Worm (Caenorhabditis elegans) whole organism, young adult: Measurements from ENCODE around the gene fbxa-127.

Experiments
- aptf-2 ChIP-seq: fragments of 200-800 bp; sonication (Bioruptor generic); conservative IDR thresholded peaks from 2 replicates; pipeline ENCODE4 v1.3.6; 2022; ENCODE audit warnings: missing genetic modification reagents, missing genetic modification characterization, missing compliant biosample characterization
- let-526 ChIP-seq: fragments of 200-800 bp; sonication (Bioruptor generic); IDR thresholded peaks from 2 replicates; pipeline ENCODE4 v1.3.6; 2022; ENCODE audit warnings: missing genetic modification reagents, missing genetic modification characterization, missing compliant biosample characterization
- lsy-27 ChIP-seq: sonication (generic microtip); optimal IDR thresholded peaks from 2 replicates; lab custom pipeline; 2017; ENCODE audit warnings: missing genetic modification characterization, mild to moderate bottlenecking, missing compliant biosample characterization, antibody characterized with exemption, missing genotype, borderline replicate concordance; ENCODE audit not compliant: insufficient read depth
- snpc-4 ChIP-seq, 5 experiments: fragments of 150-350 bp in 1 of 5; sonication (generic microtip) in 4 of 5; optimal IDR thresholded peaks; 2 replicates each; lab custom pipeline; 2014 to 2018; ENCODE audit warnings: missing genetic modification characterization in 5 of 5, missing biosample characterization in 3 of 5, antibody characterized with exemption in 2 of 5, mild to moderate bottlenecking in 2 of 5, missing compliant biosample characterization in 2 of 5, missing genotype in 2 of 5, moderate library complexity in 2 of 5, missing genetic modification reagents in 1 of 5
- ztf-22 ChIP-seq: fragments of 200-800 bp; sonication (Bioruptor generic); optimal IDR thresholded peaks from 2 replicates; lab custom pipeline; 2018; ENCODE audit warnings: mild to moderate bottlenecking, missing genetic modification characterization, moderate library complexity, missing compliant biosample characterization

ce11 chrV:16713797-16714196, 14.7 kb upstream of the fbxa-127 start:
- TF ChIP-seq ztf-22 (no peak), let-526 (GFP tag; lab: Robert Waterston, UW) (no peak), lsy-27 (tag; lab: Kevin White, UChicago) (no peak), aptf-2 (GFP tag; lab: Robert Waterston, UW) (no peak), snpc-4 (GFP tag; optimal IDR thresholded peaks at IDR 0.05; lab: Kevin White, UChicago) (no peak), snpc-4 (tag; optimal IDR thresholded peaks at IDR 0.05; lab: Kevin White, UChicago) (no peak)
